Worm (Caenorhabditis elegans): ENCODE measurements around the gene csn-5.

DNA sequence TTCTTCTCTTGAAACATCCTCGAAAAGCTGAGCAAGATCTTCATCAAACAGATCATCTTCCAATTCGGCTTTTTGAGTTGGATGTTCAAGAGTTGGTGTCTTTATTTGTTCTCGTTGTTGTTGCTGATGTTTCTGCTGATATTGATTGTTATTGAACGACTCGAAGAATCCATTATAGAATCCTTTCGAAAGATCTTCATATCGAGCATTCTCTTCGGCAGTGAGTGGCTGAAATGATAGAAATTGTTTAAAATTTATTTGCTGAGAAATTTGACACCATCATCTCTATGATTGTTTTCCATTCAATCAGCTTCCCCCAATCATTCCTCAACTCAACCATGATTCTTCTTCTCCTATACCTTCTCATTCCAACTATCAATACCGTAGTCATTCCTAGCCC lies 4.3 kb downstream of the csn-5 start, which contains the start of gene clec-178:
- TF ChIP-seq ref-1 (GFP tag; conservative IDR thresholded peaks at IDR 0.05) (no peak), ztf-23 (GFP tag; IDR thresholded peaks at IDR 0.05) (no peak), med-1 (GFP tag; optimal IDR thresholded peaks at IDR 0.05; ENCODE audit: insufficient read depth) (no peak), T22C8.4 (GFP tag; IDR thresholded peaks at IDR 0.05) (no peak), tab-1 (GFP tag; IDR thresholded peaks at IDR 0.05) (no peak), klf-2 (GFP tag; conservative IDR thresholded peaks at IDR 0.05) (no peak), cog-1 (tag; optimal IDR thresholded peaks at IDR 0.05) (no peak), flt-1 (GFP tag; IDR thresholded peaks at IDR 0.05) (no peak)

All from whole organism, midembryonic.